Fruit fly (Drosophila melanogaster) whole organism, adult: Measurements from ENCODE around the gene lark.

Source experiments
- CG11617 ChIP-seq: fragments of 200-800 bp; sonication (Bioruptor generic); optimal IDR thresholded peaks from 2 replicates; lab custom pipeline; 2017; ENCODE audit warnings: mild to moderate bottlenecking, missing biosample characterization, missing genetic modification reagents, missing genetic modification characterization
- CG12768 ChIP-seq: fragments of 200-800 bp; sonication (Bioruptor generic); optimal IDR thresholded peaks from 2 replicates; lab custom pipeline; 2017; ENCODE audit warnings: missing biosample characterization, missing genetic modification characterization, mild to moderate bottlenecking, moderate library complexity, missing genetic modification reagents
- CG14711 ChIP-seq: fragments of 200-800 bp; sonication (Bioruptor generic); optimal IDR thresholded peaks from 2 replicates; lab custom pipeline; 2018; ENCODE audit warnings: missing biosample characterization, mild to moderate bottlenecking, missing genetic modification characterization, moderate library complexity
- CG1620 ChIP-seq: fragments of 200-800 bp; sonication (Bioruptor generic); optimal IDR thresholded peaks from 2 replicates; lab custom pipeline; 2016; ENCODE audit warnings: missing biosample characterization, missing genetic modification characterization
- CG33017 ChIP-seq: fragments of 200-800 bp; sonication (Bioruptor generic); optimal IDR thresholded peaks from 2 replicates; lab custom pipeline; 2018; ENCODE audit warnings: missing biosample characterization, mild to moderate bottlenecking, missing genetic modification characterization, moderate library complexity
- CG5204 ChIP-seq: fragments of 200-800 bp; sonication (Bioruptor generic); optimal IDR thresholded peaks from 2 replicates; lab custom pipeline; 2016; ENCODE audit warnings: missing biosample characterization, missing genetic modification characterization
- CG7045 ChIP-seq: fragments of 200-800 bp; sonication (Bioruptor generic); optimal IDR thresholded peaks from 2 replicates; lab custom pipeline; 2017; ENCODE audit warnings: missing biosample characterization, mild to moderate bottlenecking, missing genetic modification characterization
- CG7101 ChIP-seq: fragments of 200-800 bp; sonication (Bioruptor generic); optimal IDR thresholded peaks from 2 replicates; lab custom pipeline; 2018; ENCODE audit warnings: missing biosample characterization, mild to moderate bottlenecking, missing genetic modification characterization, moderate library complexity
- Clk ChIP-seq: fragments of 200-800 bp; sonication (Bioruptor generic); optimal IDR thresholded peaks from 2 replicates; lab custom pipeline; 2017; ENCODE audit warnings: missing biosample characterization, missing genetic modification characterization
- Crg-1 ChIP-seq: fragments of 200-800 bp; sonication (Bioruptor generic); optimal IDR thresholded peaks from 2 replicates; lab custom pipeline; 2016; ENCODE audit warnings: missing biosample characterization, missing genetic modification characterization
- Hr96 ChIP-seq: fragments of 200-800 bp; sonication (Bioruptor generic); optimal IDR thresholded peaks from 2 replicates; lab custom pipeline; 2016; ENCODE audit warnings: missing biosample characterization, missing genetic modification characterization
- Mnt ChIP-seq: fragments of 200-800 bp; sonication (Bioruptor generic); optimal IDR thresholded peaks from 2 replicates; lab custom pipeline; 2016; ENCODE audit warnings: missing biosample characterization, mild to moderate bottlenecking, missing genetic modification characterization
- bab1 ChIP-seq: fragments of 200-800 bp; sonication (Bioruptor generic); optimal IDR thresholded peaks from 3 replicates; lab custom pipeline; 2019; ENCODE audit warnings: missing biosample characterization, mild to moderate bottlenecking, missing genetic modification characterization, moderate library complexity
- cic ChIP-seq: fragments of 200-800 bp; sonication (Bioruptor generic); optimal IDR thresholded peaks from 2 replicates; lab custom pipeline; 2017; ENCODE audit warnings: missing biosample characterization, mild to moderate bottlenecking, missing genetic modification characterization, moderate library complexity
- cnc ChIP-seq, 2 experiments: fragments of >200 bp; optimal IDR thresholded peaks; 2 replicates each; lab custom pipeline; 2017
- kay ChIP-seq: fragments of 200-800 bp; sonication (Bioruptor generic); peaks from one replicate; lab custom pipeline; 2016; ENCODE audit warnings: missing biosample characterization, missing genetic modification characterization, borderline replicate concordance
- ovo ChIP-seq: fragments of 200-800 bp; sonication (Bioruptor generic); optimal IDR thresholded peaks from 2 replicates; lab custom pipeline; 2016; ENCODE audit warnings: missing biosample characterization, missing genetic modification characterization
- pad ChIP-seq: fragments of 200-800 bp; sonication (Bioruptor generic); optimal IDR thresholded peaks from 3 replicates; lab custom pipeline; 2017; ENCODE audit warnings: missing biosample characterization, missing genetic modification characterization, mild to moderate bottlenecking, moderate library complexity, missing genetic modification reagents
- tj ChIP-seq: fragments of 200-800 bp; sonication (Bioruptor generic); optimal IDR thresholded peaks from 3 replicates; lab custom pipeline; 2017; ENCODE audit warnings: missing biosample characterization, mild to moderate bottlenecking, missing genetic modification characterization, moderate library complexity
- toe ChIP-seq: fragments of 200-800 bp; sonication (Bioruptor generic); optimal IDR thresholded peaks from 2 replicates; lab custom pipeline; 2016; ENCODE audit warnings: missing biosample characterization, missing genetic modification characterization

Gene lark

dm6 chr3L:7339216-7339742, at the start of gene lark, which contains the start of gene eco:
Gene lark (plus strand): TSS chr3L:7339266.
Gene eco (minus strand): TSS chr3L:7339340.
- TF ChIP-seq bab1 (GFP tag; lab: Kevin White, UChicago) (peak; percentile 67), Clk (GFP tag; lab: Kevin White, UChicago) (no peak), CG1620 (GFP tag; lab: Kevin White, UChicago) (no peak), cnc (optimal IDR thresholded peaks at IDR 0.05; lab: Kevin White, UChicago) (no peak), CG12768 (GFP tag; lab: Kevin White, UChicago) (peak; percentile 3), Mnt (peak; percentile 11), toe (GFP tag; lab: Kevin White, UChicago) (no peak), CG5204 (GFP tag; lab: Kevin White, UChicago) (no peak), CG14711 (tag; lab: Kevin White, UChicago) (peak; percentile 61)

- TF ChIP-seq CG33017 (tag; lab: Kevin White, UChicago) (no peak), CG14711 (tag; lab: Kevin White, UChicago) (no peak), ovo (no peak), CG12768 (GFP tag; lab: Kevin White, UChicago) (no peak), cic (GFP tag; lab: Kevin White, UChicago) (no peak), CG7045 (GFP tag; lab: Kevin White, UChicago) (no peak), pad (GFP tag; lab: Kevin White, UChicago) (no peak), CG1620 (GFP tag; lab: Kevin White, UChicago) (no peak), Hr96 (GFP tag; lab: Kevin White, UChicago) (no peak), bab1 (GFP tag; lab: Kevin White, UChicago) (no peak), CG5204 (GFP tag; lab: Kevin White, UChicago) (no peak), CG7101 (tag; lab: Kevin White, UChicago) (no peak), toe (GFP tag; lab: Kevin White, UChicago) (no peak), Mnt (no peak), Crg-1 (GFP tag; lab: Kevin White, UChicago) (no peak), Clk (GFP tag; lab: Kevin White, UChicago) (no peak), cnc (optimal IDR thresholded peaks at IDR 0.05; lab: Kevin White, UChicago) (no peak), CG11617 (GFP tag; lab: Kevin White, UChicago) (no peak)
Measured at dm6 chr3L:7300660-7301059, 38.4 kb upstream of the lark start.

dm6 chr3L:7312754-7313153, 26.3 kb upstream of the lark start, which contains the start of gene unc-13-4A:
Gene unc-13-4A (minus strand): TSS chr3L:7312896.
- TF ChIP-seq CG1620 (GFP tag; lab: Kevin White, UChicago) (no peak), cic (GFP tag; lab: Kevin White, UChicago) (no peak), bab1 (GFP tag; lab: Kevin White, UChicago) (no peak), Mnt (no peak), cnc (optimal IDR thresholded peaks at IDR 0.05; lab: Kevin White, UChicago) (no peak), kay (GFP tag; lab: Kevin White, UChicago) (no peak), ovo (no peak), Clk (GFP tag; lab: Kevin White, UChicago) (no peak), Crg-1 (GFP tag; lab: Kevin White, UChicago) (no peak), Hr96 (GFP tag; lab: Kevin White, UChicago) (no peak), CG7101 (tag; lab: Kevin White, UChicago) (no peak), CG33017 (tag; lab: Kevin White, UChicago) (no peak)

dm6 chr3L:7313559-7314132, 25.4 kb upstream of the lark start:
- no peak for TF ChIP-seq CG33017 (tag; lab: Kevin White, UChicago)
- TF ChIP-seq CG11617 (GFP tag; lab: Kevin White, UChicago) = no peak
- no peak for TF ChIP-seq kay (GFP tag; lab: Kevin White, UChicago)
- no peak for TF ChIP-seq Crg-1 (GFP tag; lab: Kevin White, UChicago)
- no peak for TF ChIP-seq CG7101 (tag; lab: Kevin White, UChicago)
- TF ChIP-seq CG1620 (GFP tag; lab: Kevin White, UChicago) = no peak
- no peak for TF ChIP-seq Clk (GFP tag; lab: Kevin White, UChicago)
- TF ChIP-seq CG12768 (GFP tag; lab: Kevin White, UChicago) = no peak
- TF ChIP-seq CG7045 (GFP tag; lab: Kevin White, UChicago) = no peak
- no peak for TF ChIP-seq Hr96 (GFP tag; lab: Kevin White, UChicago)
- TF ChIP-seq bab1 (GFP tag; lab: Kevin White, UChicago) = no peak
- no peak for TF ChIP-seq tj
- no peak for TF ChIP-seq ovo

dm6 chr3L:7314133-7314532, 24.9 kb upstream of the lark start:
- TF ChIP-seq CG33017 (tag; lab: Kevin White, UChicago) = no peak
- TF ChIP-seq Mnt = no peak
- TF ChIP-seq bab1 (GFP tag; lab: Kevin White, UChicago) = no peak
- TF ChIP-seq kay (GFP tag; lab: Kevin White, UChicago) = no peak
- no peak for TF ChIP-seq CG12768 (GFP tag; lab: Kevin White, UChicago)
- TF ChIP-seq Hr96 (GFP tag; lab: Kevin White, UChicago) = no peak
- TF ChIP-seq CG7101 (tag; lab: Kevin White, UChicago) = no peak
- TF ChIP-seq ovo = no peak
- no peak for TF ChIP-seq CG1620 (GFP tag; lab: Kevin White, UChicago)
- TF ChIP-seq cnc (optimal IDR thresholded peaks at IDR 0.05; lab: Kevin White, UChicago) = no peak
- no peak for TF ChIP-seq CG7045 (GFP tag; lab: Kevin White, UChicago)
- no peak for TF ChIP-seq Crg-1 (GFP tag; lab: Kevin White, UChicago)
- TF ChIP-seq CG5204 (GFP tag; lab: Kevin White, UChicago) = no peak
- no peak for TF ChIP-seq tj
